2 fruit fly cellular contexts compared by ENCODE assay signal in genomic region chrX:4150989-4151388, dm6.
TF ChIP-seq lines count a peak whose summit lies in the region.

No protein-coding gene starts in this region.

TF ChIP-seq in whole organism, embryonic, 481 proteins besides CTCF, POLR2A, EP300 and RAD21 (continued from another document):
- no peak for TF ChIP-seq CG10274 (GFP tag; optimal IDR thresholded peaks at IDR 0.05; lab: Kevin White, UChicago)
- peak; percentile 3 for TF ChIP-seq ind (GFP tag; optimal IDR thresholded peaks at IDR 0.05; lab: Kevin White, UChicago)
- peak; percentile 3 for TF ChIP-seq zen (tag; optimal IDR thresholded peaks at IDR 0.05; lab: Kevin White, UChicago)
- no peak for TF ChIP-seq CG1647 (GFP tag; optimal IDR thresholded peaks at IDR 0.05; lab: Kevin White, UChicago)
- TF ChIP-seq Drgx (GFP tag; IDR thresholded peaks at IDR 0.05; lab: Robert Waterston, UW) = peak; percentile 55; the same call in 1 of the 2 replicates
- TF ChIP-seq eyg (GFP tag; optimal IDR thresholded peaks at IDR 0.05; lab: Kevin White, UChicago) = no peak
- no peak for TF ChIP-seq Dad (GFP tag; optimal IDR thresholded peaks at IDR 0.05; lab: Kevin White, UChicago)
- no peak for TF ChIP-seq HHEX (GFP tag; optimal IDR thresholded peaks at IDR 0.05; lab: Kevin White, UChicago)
- TF ChIP-seq Sry-β (GFP tag; optimal IDR thresholded peaks at IDR 0.05; lab: Kevin White, UChicago) = no peak
- TF ChIP-seq Hr51 (GFP tag; optimal IDR thresholded peaks at IDR 0.05; lab: Kevin White, UChicago) = peak in 1 of 2 experiments; percentile 5
- no peak for TF ChIP-seq cad (GFP tag; optimal IDR thresholded peaks at IDR 0.05; lab: Kevin White, UChicago)
- no peak for TF ChIP-seq gcm2 (GFP tag; optimal IDR thresholded peaks at IDR 0.05; lab: Kevin White, UChicago)
- no peak for TF ChIP-seq CG9932 (GFP tag; IDR thresholded peaks at IDR 0.05; lab: Robert Waterston, UW)
- TF ChIP-seq HmgZ (tag; optimal IDR thresholded peaks at IDR 0.05; lab: Kevin White, UChicago) = no peak
- TF ChIP-seq Hand (GFP tag; optimal IDR thresholded peaks at IDR 0.05; lab: Kevin White, UChicago) = no peak
- TF ChIP-seq CG11560 (tag; IDR thresholded peaks at IDR 0.05; lab: Robert Waterston, UW) = no peak
- TF ChIP-seq vvl (GFP tag; IDR thresholded peaks at IDR 0.05; lab: Robert Waterston, UW) = no peak
- peak; percentile 27 for TF ChIP-seq lab (GFP tag; optimal IDR thresholded peaks at IDR 0.05; lab: Kevin White, UChicago)
- TF ChIP-seq dmrt99B (tag; optimal IDR thresholded peaks at IDR 0.05; lab: Kevin White, UChicago) = peak; percentile 41
- TF ChIP-seq ato (GFP tag; IDR thresholded peaks at IDR 0.05; lab: Robert Waterston, UW; ENCODE audit: partially characterized antibody) = no peak
- TF ChIP-seq CG9609 (GFP tag; optimal IDR thresholded peaks at IDR 0.05; lab: Kevin White, UChicago) = no peak
- TF ChIP-seq CG4328 (GFP tag; optimal IDR thresholded peaks at IDR 0.05; lab: Kevin White, UChicago) = no peak
- no peak for TF ChIP-seq CG17186 (GFP tag; optimal IDR thresholded peaks at IDR 0.05; lab: Kevin White, UChicago)
- 0 out of 2 replicates have a peak, but pooled peaks have one; percentile 15 for TF ChIP-seq CG6689 (GFP tag; IDR thresholded peaks at IDR 0.05; lab: Robert Waterston, UW)
- TF ChIP-seq CG31365 (tag; optimal IDR thresholded peaks at IDR 0.05; lab: Kevin White, UChicago) = no peak
- TF ChIP-seq Ets97D (GFP tag; optimal IDR thresholded peaks at IDR 0.05; lab: Kevin White, UChicago) = no peak
- peak; percentile 6 for TF ChIP-seq grau (tag; optimal IDR thresholded peaks at IDR 0.05; lab: Kevin White, UChicago)
- TF ChIP-seq CG11504 (tag; optimal IDR thresholded peaks at IDR 0.05; lab: Kevin White, UChicago) = peak; percentile 23
- TF ChIP-seq CG12391 (tag; optimal IDR thresholded peaks at IDR 0.05; lab: Kevin White, UChicago) = no peak
- peak; percentile 64 for TF ChIP-seq Med (GFP tag; lab: Kevin White, UChicago)
- no peak for TF ChIP-seq NK7.1 (GFP tag; optimal IDR thresholded peaks at IDR 0.05; lab: Kevin White, UChicago)
- TF ChIP-seq CG1024 (GFP tag; IDR thresholded peaks at IDR 0.05; lab: Robert Waterston, UW) = no peak
- peak; percentile 8 for TF ChIP-seq tio (GFP tag; optimal IDR thresholded peaks at IDR 0.05; lab: Kevin White, UChicago)
- 0 out of 3 replicates have a peak, but pooled peaks have one; percentile 20 for TF ChIP-seq dysf (GFP tag; IDR thresholded peaks at IDR 0.05; lab: Robert Waterston, UW)
- 0 out of 2 replicates have a peak, but pooled peaks have one; percentile 52 for TF ChIP-seq CG11696 (GFP tag; IDR thresholded peaks at IDR 0.05; lab: Robert Waterston, UW)
- TF ChIP-seq CG14667 (GFP tag; IDR thresholded peaks at IDR 0.05; lab: Robert Waterston, UW) = 0 out of 2 replicates have a peak, but pooled peaks have one; percentile 13

TF ChIP-seq in whole organism, prepupa, 60 proteins besides CTCF, POLR2A, EP300 and RAD21 (continued from another document):
- TF ChIP-seq CG1621 (tag; optimal IDR thresholded peaks at IDR 0.05; lab: Kevin White, UChicago) (no peak), svp (GFP tag; lab: Kevin White, UChicago) (peak; percentile 74), CG32006 (GFP tag; optimal IDR thresholded peaks at IDR 0.05; lab: Kevin White, UChicago) (peak; percentile 60), acj6 (GFP tag; optimal IDR thresholded peaks at IDR 0.05; lab: Kevin White, UChicago) (peak; percentile 24), pdm3 (GFP tag; optimal IDR thresholded peaks at IDR 0.05; lab: Kevin White, UChicago) (peak; percentile 42), Sox15 (GFP tag; optimal IDR thresholded peaks at IDR 0.05; lab: Kevin White, UChicago) (no peak), Eip78C (GFP tag; lab: Kevin White, UChicago) (peak; percentile 48), Hr39 (GFP tag; optimal IDR thresholded peaks at IDR 0.05; lab: Kevin White, UChicago) (peak; percentile 47), eg (GFP tag; IDR thresholded peaks at IDR 0.05; lab: Robert Waterston, UW) (peak; percentile 54), Ets21C (GFP tag; optimal IDR thresholded peaks at IDR 0.05; lab: Kevin White, UChicago) (peak; percentile 28), CG8119 (GFP tag; IDR thresholded peaks at IDR 0.05; lab: Robert Waterston, UW) (peak; percentile 56)
TF ChIP-seq in whole organism, prepupa: peak in this region for 25.
